Worm (Caenorhabditis elegans) whole organism, L1 larva: ENCODE data around the gene T07H3.7.
A peak's percentile ranks its signal among the peaks of the same experiment; 100 is the strongest.
"Not testable (repeated sequence)": the region's sequence is repeated elsewhere in the genome, so short reads cannot be mapped to it uniquely, and the experiment has no call there.

Experiments
- C16A3.4 ChIP-seq: fragments of 150-350 bp; optimal IDR thresholded peaks from 2 replicates; lab custom pipeline; 2014; ENCODE audit warnings: missing biosample characterization, missing genetic modification characterization
- ama-1 ChIP-seq: fragments of 150-350 bp; optimal IDR thresholded peaks from 2 replicates; lab custom pipeline; 2014
- ceh-63 ChIP-seq: fragments of 200-800 bp; sonication (Bioruptor generic); optimal IDR thresholded peaks from 2 replicates; lab custom pipeline; 2018; ENCODE audit warnings: mild to moderate bottlenecking, missing genetic modification characterization, missing compliant biosample characterization
- ceh-82 ChIP-seq, 3 experiments: fragments of 150-350 bp in 1 of 3; sonication (generic microtip) in 2 of 3; optimal IDR thresholded peaks; 2 replicates each; lab custom pipeline; 2014 to 2017; ENCODE audit warnings: missing biosample characterization in 3 of 3, missing genetic modification characterization in 3 of 3
- ceh-88 ChIP-seq: fragments of 200-800 bp; sonication (Bioruptor generic); IDR thresholded peaks from 2 replicates; pipeline ENCODE4 v1.3.6; 2022; ENCODE audit warnings: missing genetic modification characterization, missing compliant biosample characterization
- ces-1 ChIP-seq: fragments of 150-350 bp; optimal IDR thresholded peaks from 2 replicates; lab custom pipeline; 2014; ENCODE audit warnings: missing biosample characterization, missing genetic modification reagents, missing genetic modification characterization
- efl-1 ChIP-seq, 4 experiments: fragments of 150-350 bp; optimal IDR thresholded peaks in 3 of 4; peaks in 1 of 4; 1 replicate in 1 of 4; 2 replicates in 3 of 4; lab custom pipeline; 2014; ENCODE audit warnings: missing biosample characterization in 2 of 4, missing genetic modification characterization in 2 of 4, missing genetic modification reagents in 2 of 4
- elt-2 ChIP-seq: sonication (generic microtip); optimal IDR thresholded peaks from 2 replicates; lab custom pipeline; 2016; ENCODE audit warnings: missing genetic modification characterization, mild to moderate bottlenecking, inconsistent platforms, missing compliant biosample characterization, missing genetic modification reagents
- elt-3 ChIP-seq, 6 experiments: fragments of 150-350 bp in 1 of 6; sonication (generic microtip); optimal IDR thresholded peaks; 2 replicates each; lab custom pipeline; 2017 to 2018; ENCODE audit warnings: missing biosample characterization in 6 of 6, missing genetic modification characterization in 6 of 6, inconsistent platforms in 1 of 6
- fkh-10 ChIP-seq: sonication (generic microtip); optimal IDR thresholded peaks from 2 replicates; lab custom pipeline; 2017; ENCODE audit warnings: missing biosample characterization, missing genetic modification reagents, missing genetic modification characterization
- fkh-8 ChIP-seq: sonication (generic microtip); optimal IDR thresholded peaks from 2 replicates; lab custom pipeline; 2016; ENCODE audit warnings: mild to moderate bottlenecking, missing genetic modification characterization, missing compliant biosample characterization
- fos-1 ChIP-seq: fragments of 150-350 bp; optimal IDR thresholded peaks from 2 replicates; lab custom pipeline; 2014; ENCODE audit warnings: missing biosample characterization, missing genetic modification characterization
- grh-1 ChIP-seq: fragments of 200-800 bp; sonication (Bioruptor generic); IDR thresholded peaks from 2 replicates; pipeline ENCODE4 v1.3.6; 2022; ENCODE audit warnings: missing genetic modification reagents, missing genetic modification characterization, missing compliant biosample characterization
- hpl-2 ChIP-seq: fragments of 150-350 bp; optimal IDR thresholded peaks from 2 replicates; lab custom pipeline; 2014; ENCODE audit warnings: missing biosample characterization, missing genetic modification reagents, missing genetic modification characterization
- jun-1 ChIP-seq: fragments of 150-350 bp; optimal IDR thresholded peaks from 2 replicates; lab custom pipeline; 2014; ENCODE audit warnings: missing biosample characterization, missing genetic modification reagents, missing genetic modification characterization
- lin-15B ChIP-seq: fragments of 150-350 bp; sonication (generic microtip); optimal IDR thresholded peaks from 3 replicates; lab custom pipeline; 2014; ENCODE audit warnings: missing biosample characterization, missing genetic modification characterization
- lin-35 ChIP-seq, 2 experiments: fragments of 150-350 bp; optimal IDR thresholded peaks; 2 replicates each; lab custom pipeline; 2014; ENCODE audit warnings: missing biosample characterization in 2 of 2, missing genetic modification characterization in 2 of 2, missing genetic modification reagents in 2 of 2
- lin-39 ChIP-seq: fragments of 150-350 bp; optimal IDR thresholded peaks from 2 replicates; lab custom pipeline; 2014; ENCODE audit warnings: missing biosample characterization, missing genetic modification reagents, missing genetic modification characterization
- lir-3 ChIP-seq: sonication (generic microtip); optimal IDR thresholded peaks from 2 replicates; lab custom pipeline; 2016; ENCODE audit warnings: mild to moderate bottlenecking, missing genetic modification characterization, moderate library complexity, missing compliant biosample characterization; ENCODE audit not compliant: poor library complexity
- lsy-2 ChIP-seq, 2 experiments: fragments of 150-350 bp; optimal IDR thresholded peaks; 2 replicates each; lab custom pipeline; 2014; ENCODE audit warnings: missing biosample characterization in 2 of 2, missing genetic modification characterization in 2 of 2
- mdl-1 ChIP-seq, 2 experiments: fragments of 150-350 bp; optimal IDR thresholded peaks; 2 replicates each; lab custom pipeline; 2014 to 2017; ENCODE audit warnings: missing biosample characterization in 2 of 2, missing genetic modification characterization in 2 of 2, inconsistent platforms in 1 of 2
- nhr-12 ChIP-seq: sonication (generic microtip); optimal IDR thresholded peaks from 2 replicates; lab custom pipeline; 2017; ENCODE audit warnings: missing biosample characterization, missing genetic modification characterization
- nhr-20 ChIP-seq: sonication (generic microtip); optimal IDR thresholded peaks from 2 replicates; lab custom pipeline; 2016; ENCODE audit warnings: mild to moderate bottlenecking, missing genetic modification characterization, missing compliant biosample characterization
- nhr-76 ChIP-seq: sonication (generic microtip); optimal IDR thresholded peaks from 2 replicates; lab custom pipeline; 2017; ENCODE audit warnings: missing biosample characterization, missing genetic modification characterization
- nhr-85 ChIP-seq: sonication (generic microtip); peaks from one replicate; lab custom pipeline; 2016; ENCODE audit warnings: missing genetic modification characterization, inconsistent platforms, missing compliant biosample characterization
- nhr-90 ChIP-seq: sonication (generic microtip); optimal IDR thresholded peaks from 2 replicates; lab custom pipeline; 2016; ENCODE audit warnings: mild to moderate bottlenecking, missing genetic modification characterization, missing compliant biosample characterization; ENCODE audit not compliant: poor library complexity
- pqm-1 ChIP-seq: sonication (generic microtip); optimal IDR thresholded peaks from 3 replicates; lab custom pipeline; 2017; ENCODE audit warnings: missing biosample characterization, missing genetic modification characterization
- skn-1 ChIP-seq: fragments of 150-350 bp; optimal IDR thresholded peaks from 2 replicates; lab custom pipeline; 2014; ENCODE audit warnings: missing biosample characterization, missing genetic modification characterization
- snu-23 ChIP-seq: sonication (generic microtip); optimal IDR thresholded peaks from 2 replicates; lab custom pipeline; 2016; ENCODE audit warnings: missing genetic modification characterization, missing compliant biosample characterization
- sptf-1 ChIP-seq: fragments of 150-350 bp; optimal IDR thresholded peaks from 2 replicates; lab custom pipeline; 2014; ENCODE audit warnings: missing biosample characterization, missing genetic modification characterization
- swsn-7 ChIP-seq: sonication (generic microtip); optimal IDR thresholded peaks from 2 replicates; lab custom pipeline; 2016; ENCODE audit warnings: missing genetic modification characterization, missing compliant biosample characterization
- tbx-2 ChIP-seq: sonication (generic microtip); optimal IDR thresholded peaks from 2 replicates; lab custom pipeline; 2016; ENCODE audit warnings: missing genetic modification characterization, missing compliant biosample characterization
- unc-30 ChIP-seq: sonication (generic microtip); optimal IDR thresholded peaks from 2 replicates; lab custom pipeline; 2017; ENCODE audit warnings: missing biosample characterization, missing genetic modification characterization
- zip-4 ChIP-seq: fragments of 200-800 bp; sonication (Bioruptor generic); optimal IDR thresholded peaks from 2 replicates; lab custom pipeline; 2018; ENCODE audit warnings: mild to moderate bottlenecking, missing genetic modification characterization, moderate library complexity, missing compliant biosample characterization

Gene T07H3.7

ce11 chrII:1589845-1590244 lies at the start of gene T07H3.7:
T07H3.7 (minus strand) TSS chrII:1589945.
- TF ChIP-seq hpl-2 (GFP tag; lab: Kevin White, UChicago): no peak
- TF ChIP-seq elt-3 (tag; optimal IDR thresholded peaks at IDR 0.05; lab: Kevin White, UChicago): no peak
- TF ChIP-seq nhr-20: no peak
- no peak for TF ChIP-seq lir-3 (tag; lab: Kevin White, UChicago)
- TF ChIP-seq unc-30 (tag; lab: Kevin White, UChicago): no peak
- no peak for TF ChIP-seq lin-39 (tag; lab: Kevin White, UChicago)
- TF ChIP-seq fkh-8 (tag; lab: Kevin White, UChicago): no peak
- TF ChIP-seq ceh-82 (tag; optimal IDR thresholded peaks at IDR 0.05; lab: Kevin White, UChicago): no peak
- TF ChIP-seq elt-2 (tag; lab: Kevin White, UChicago): no peak
- no peak for TF ChIP-seq fos-1
- TF ChIP-seq mdl-1 (tag; optimal IDR thresholded peaks at IDR 0.05; lab: Kevin White, UChicago): no peak
- TF ChIP-seq, all 84 proteins: peak for 0

DNA sequence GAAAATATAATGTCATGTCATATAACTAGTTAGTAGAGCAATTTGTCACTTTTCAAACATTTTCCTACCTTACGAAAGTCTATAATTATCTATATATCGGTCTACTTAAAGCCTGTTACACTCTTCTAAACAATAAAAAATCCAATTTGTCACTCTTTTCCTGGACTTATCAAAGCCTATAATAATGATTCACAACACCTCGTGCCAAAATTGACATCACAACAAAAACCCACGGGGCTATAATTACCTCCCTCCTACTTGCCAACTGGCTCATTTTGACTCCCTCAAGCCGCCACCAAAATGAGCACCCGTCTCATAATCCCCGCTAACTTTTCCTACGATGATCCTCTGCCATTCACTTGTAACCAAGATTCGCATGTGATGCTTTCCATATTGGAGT lies 46.6 kb upstream of the T07H3.7 start, which contains the start of gene srg-20:
TSS of gene srg-20 (plus strand) at position 301 of the 400 bp plus-strand sequence.
- TF ChIP-seq nhr-85 (tag; lab: Kevin White, UChicago); grh-1 (GFP tag; lab: Robert Waterston, UW); lin-15B (tag; lab: Kevin White, UChicago): not testable (repeated sequence)

- peak; percentile 90 for TF ChIP-seq elt-2 (tag; lab: Kevin White, UChicago)
- no peak for TF ChIP-seq nhr-90 (tag; lab: Kevin White, UChicago)
- TF ChIP-seq jun-1 (tag; lab: Kevin White, UChicago): peak; percentile 15
Observed at ce11 chrII:1635969-1636368, 46.2 kb upstream of the T07H3.7 start.

DNA sequence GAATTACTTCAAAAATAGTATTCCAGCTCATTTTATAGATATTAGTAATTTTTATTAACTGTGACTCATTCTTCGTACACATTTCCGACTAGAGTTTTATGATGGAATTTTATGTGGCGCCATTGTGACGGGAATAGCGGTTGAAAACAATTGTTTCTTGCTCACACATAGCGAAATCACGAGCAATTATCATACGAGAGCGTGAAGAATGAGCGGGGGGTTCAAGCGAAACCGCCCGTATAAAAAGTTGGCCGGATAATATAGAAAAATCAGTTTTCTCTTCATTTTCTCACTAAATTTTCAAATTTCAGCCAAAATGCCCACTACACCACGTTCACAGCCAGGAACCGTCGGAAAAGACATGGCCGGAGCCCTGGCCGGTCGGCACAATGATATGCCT lies 43.7 kb upstream of the T07H3.7 start, which contains the start of gene C08E3.1:
TSS of gene C08E3.1 (plus strand) at position 301 of the 400 bp plus-strand sequence.
- not testable (repeated sequence) for TF ChIP-seq lin-15B, skn-1, jun-1 (tag; lab: Kevin White, UChicago)

- TF ChIP-seq ceh-88 (GFP tag; lab: Robert Waterston, UW); nhr-76 (tag; lab: Kevin White, UChicago); snu-23 (GFP tag; lab: Kevin White, UChicago): not testable (repeated sequence)
Observed at ce11 chrII:1632216-1632615, 42.5 kb upstream of the T07H3.7 start, which contains the start of gene C08E3.13. C08E3.13 (minus strand) TSS chrII:1632316.

- TF ChIP-seq lsy-2 (tag; optimal IDR thresholded peaks at IDR 0.05; lab: Kevin White, UChicago): peak in 1 of 2 experiments; percentile 6
- TF ChIP-seq, all 84 proteins: peak for 1; not testable (repeated sequence) for 83
Observed at ce11 chrII:1627783-1628182, 38.0 kb upstream of the T07H3.7 start, which contains the start of gene C08E3.15. C08E3.15 (minus strand) TSS chrII:1627883.

DNA sequence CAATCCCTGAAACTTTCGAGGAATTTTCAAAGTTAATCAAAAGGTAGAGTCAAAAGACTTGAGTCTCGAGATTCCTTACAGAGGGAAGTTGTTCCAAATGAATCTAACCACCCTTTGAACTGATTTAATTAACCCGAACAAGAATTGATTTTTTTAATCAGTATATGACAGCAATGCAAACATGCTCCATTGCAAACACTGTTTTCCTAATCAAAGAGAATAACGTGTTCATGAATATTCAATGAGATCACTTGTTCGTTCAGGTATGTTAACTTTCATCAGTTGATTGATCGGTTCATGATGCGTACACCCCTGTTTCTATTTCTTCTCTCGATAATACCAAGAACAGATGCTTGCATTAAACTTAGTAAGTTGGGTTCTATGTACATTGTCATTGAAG lies 35.9 kb upstream of the T07H3.7 start, which contains the start of gene C08E3.14:
TSS of gene C08E3.14 (plus strand) at position 301 of the 400 bp plus-strand sequence.
- no peak for TF ChIP-seq fkh-10 (GFP tag; lab: Kevin White, UChicago)
- no peak for TF ChIP-seq zip-4 (GFP tag; lab: Kevin White, UChicago)
- no peak for TF ChIP-seq lin-15B (tag; lab: Kevin White, UChicago)
- TF ChIP-seq swsn-7: no peak
- no peak for TF ChIP-seq efl-1 (optimal IDR thresholded peaks at IDR 0.05; lab: Kevin White, UChicago)
- peak in 1 of 2 experiments; percentile 84 for TF ChIP-seq efl-1 (GFP tag; optimal IDR thresholded peaks at IDR 0.05 in 1 of 2; lab: Kevin White, UChicago)

DNA sequence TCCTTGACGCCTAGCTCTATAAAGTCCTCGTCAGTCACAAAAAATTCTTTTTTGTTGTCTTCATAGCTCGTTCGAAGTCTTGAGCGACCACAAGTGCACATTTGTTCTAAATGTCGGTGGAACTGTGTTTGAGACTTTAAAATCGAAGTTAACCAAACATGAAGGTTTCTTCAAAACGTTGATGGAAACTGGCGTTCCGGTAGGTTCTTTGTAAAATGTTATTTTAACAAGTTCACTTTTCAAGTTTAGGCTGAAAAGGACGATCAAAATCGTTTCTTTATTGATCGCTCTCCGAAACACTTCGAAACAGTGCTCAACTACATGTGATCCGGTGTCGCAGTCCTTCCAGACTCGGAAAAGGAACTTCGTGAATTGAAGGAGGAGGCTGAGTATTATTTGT lies 34.8 kb upstream of the T07H3.7 start, which contains the start of gene fbxa-160:
TSS of gene fbxa-160 (minus strand) at position 101 of the 400 bp plus-strand sequence.
- TF ChIP-seq lin-39 (tag; lab: Kevin White, UChicago) (no peak), mdl-1 (tag; optimal IDR thresholded peaks at IDR 0.05; lab: Kevin White, UChicago) (no peak), lin-35 (GFP tag; optimal IDR thresholded peaks at IDR 0.05; lab: Kevin White, UChicago) (no peak), fkh-8 (tag; lab: Kevin White, UChicago) (no peak), lsy-2 (tag; optimal IDR thresholded peaks at IDR 0.05; lab: Kevin White, UChicago) (no peak), fkh-10 (GFP tag; lab: Kevin White, UChicago) (no peak), elt-2 (tag; lab: Kevin White, UChicago) (no peak), ceh-63 (GFP tag; lab: Kevin White, UChicago) (no peak), pqm-1 (tag; lab: Kevin White, UChicago) (no peak), tbx-2 (tag; lab: Kevin White, UChicago) (no peak), ceh-82 (tag; optimal IDR thresholded peaks at IDR 0.05; lab: Kevin White, UChicago) (no peak), nhr-12 (tag; lab: Kevin White, UChicago) (no peak), C16A3.4 (tag; lab: Kevin White, UChicago) (no peak), jun-1 (tag; lab: Kevin White, UChicago) (no peak), nhr-90 (tag; lab: Kevin White, UChicago) (no peak), skn-1 (tag; lab: Kevin White, UChicago) (no peak), ces-1 (GFP tag; lab: Kevin White, UChicago) (no peak), elt-3 (tag; optimal IDR thresholded peaks at IDR 0.05; lab: Kevin White, UChicago) (no peak), ama-1 (no peak), sptf-1 (no peak)
